Fruit fly (Drosophila melanogaster) whole organism, embryonic: ENCODE data around the gene CG4382.
A peak's percentile ranks its signal among the peaks of the same experiment; 100 is the strongest.

Experiments
- CG11456 ChIP-seq: fragments of 200-800 bp; sonication (Bioruptor generic); IDR thresholded peaks from 3 replicates; pipeline ENCODE4 v1.3.6; 2022; ENCODE audit warnings: missing biosample characterization, missing genetic modification characterization
- CG1233 ChIP-seq: fragments of 200-800 bp; sonication (Bioruptor generic); optimal IDR thresholded peaks from 4 replicates; lab custom pipeline; 2018; ENCODE audit warnings: missing biosample characterization, mild to moderate bottlenecking, missing genetic modification characterization
- CG14710 ChIP-seq: fragments of 200-800 bp; sonication (Bioruptor generic); optimal IDR thresholded peaks from 3 replicates; lab custom pipeline; 2019; ENCODE audit warnings: missing biosample characterization, mild to moderate bottlenecking, missing genetic modification characterization, moderate library complexity
- CG15073 ChIP-seq: fragments of 200-800 bp; sonication (Bioruptor generic); optimal IDR thresholded peaks from 2 replicates; lab custom pipeline; 2016; ENCODE audit warnings: missing biosample characterization, missing genetic modification characterization
- CG15269 ChIP-seq: fragments of 200-800 bp; sonication (Bioruptor generic); optimal IDR thresholded peaks from 2 replicates; lab custom pipeline; 2018; ENCODE audit warnings: missing biosample characterization, mild to moderate bottlenecking, missing genetic modification characterization, moderate library complexity
- CG1602 ChIP-seq: fragments of 200-800 bp; sonication (Bioruptor generic); optimal IDR thresholded peaks from 3 replicates; lab custom pipeline; 2016; ENCODE audit warnings: missing biosample characterization, missing genetic modification characterization
- CG18262 ChIP-seq: fragments of 200-800 bp; optimal IDR thresholded peaks from 3 replicates; lab custom pipeline; 2019; ENCODE audit warnings: missing biosample characterization, mild to moderate bottlenecking, missing genetic modification characterization, moderate library complexity
- CG2889 ChIP-seq: fragments of 200-800 bp; sonication (Bioruptor generic); IDR thresholded peaks from 3 replicates; pipeline ENCODE4 v1.3.6; 2022; ENCODE audit warnings: missing biosample characterization, missing genetic modification characterization
- CG31365 ChIP-seq: fragments of 200-800 bp; sonication (Bioruptor generic); optimal IDR thresholded peaks from 2 replicates; lab custom pipeline; 2018; ENCODE audit warnings: missing biosample characterization, mild to moderate bottlenecking, missing genetic modification characterization
- CG3847 ChIP-seq: fragments of 200-800 bp; sonication (Bioruptor generic); IDR thresholded peaks from 2 replicates; pipeline ENCODE4 v1.3.6; 2022; ENCODE audit warnings: missing biosample characterization, missing genetic modification characterization
- CG6813 ChIP-seq: fragments of 200-800 bp; sonication (Bioruptor generic); optimal IDR thresholded peaks from 2 replicates; lab custom pipeline; 2017; ENCODE audit warnings: missing biosample characterization, missing genetic modification characterization, mild to moderate bottlenecking, moderate library complexity, missing genetic modification reagents
- CG7271 ChIP-seq: fragments of 200-800 bp; sonication (Bioruptor generic); optimal IDR thresholded peaks from 2 replicates; lab custom pipeline; 2018; ENCODE audit warnings: missing biosample characterization, mild to moderate bottlenecking, missing genetic modification characterization, moderate library complexity
- CG7839 ChIP-seq: fragments of 200-800 bp; sonication (Bioruptor generic); optimal IDR thresholded peaks from 3 replicates; lab custom pipeline; 2018; ENCODE audit warnings: missing biosample characterization, mild to moderate bottlenecking, missing genetic modification characterization, moderate library complexity
- CG8281 ChIP-seq: fragments of 200-800 bp; sonication (Bioruptor generic); optimal IDR thresholded peaks from 2 replicates; lab custom pipeline; 2018; ENCODE audit warnings: missing biosample characterization, mild to moderate bottlenecking, missing genetic modification characterization, moderate library complexity
- CG9876 ChIP-seq: fragments of 200-800 bp; sonication (Bioruptor generic); optimal IDR thresholded peaks from 2 replicates; lab custom pipeline; 2016; ENCODE audit warnings: missing biosample characterization, missing genetic modification characterization
- CoRest ChIP-seq: fragments of 200-800 bp; sonication (Bioruptor generic); optimal IDR thresholded peaks from 3 replicates; lab custom pipeline; 2018; ENCODE audit warnings: missing biosample characterization, mild to moderate bottlenecking, missing genetic modification characterization, moderate library complexity
- D19A ChIP-seq: fragments of 200-800 bp; optimal IDR thresholded peaks from 3 replicates; lab custom pipeline; 2019; ENCODE audit warnings: missing biosample characterization, mild to moderate bottlenecking, missing genetic modification characterization, moderate library complexity
- Dbx ChIP-seq: fragments of 200-800 bp; sonication (Bioruptor generic); IDR thresholded peaks from 3 replicates; pipeline ENCODE4 v1.3.6; 2022; ENCODE audit warnings: missing biosample characterization, missing genetic modification characterization
- E2f2 ChIP-seq: fragments of 200-800 bp; sonication (Bioruptor generic); IDR thresholded peaks from 2 replicates; pipeline ENCODE4 v1.3.6; 2022; ENCODE audit warnings: missing biosample characterization, missing genetic modification characterization
- H2.0 ChIP-seq: fragments of 200-800 bp; sonication (Bioruptor generic); IDR thresholded peaks from 2 replicates; pipeline ENCODE4 v1.3.6; 2022; ENCODE audit warnings: missing biosample characterization, missing genetic modification characterization
- HLH54F ChIP-seq: fragments of 200-800 bp; sonication (Bioruptor generic); optimal IDR thresholded peaks from 3 replicates; lab custom pipeline; 2016; ENCODE audit warnings: missing biosample characterization, missing genetic modification characterization
- HLHmδ ChIP-seq: fragments of 200-800 bp; sonication (Bioruptor generic); optimal IDR thresholded peaks from 2 replicates; lab custom pipeline; 2018; ENCODE audit warnings: missing biosample characterization, mild to moderate bottlenecking, missing genetic modification characterization, moderate library complexity
- MTF-1 ChIP-seq: fragments of 200-800 bp; sonication (Bioruptor generic); optimal IDR thresholded peaks from 2 replicates; lab custom pipeline; 2018; ENCODE audit warnings: missing biosample characterization, mild to moderate bottlenecking, missing genetic modification characterization, borderline replicate concordance
- Mad ChIP-seq: fragments of 200-800 bp; sonication (Bioruptor generic); optimal IDR thresholded peaks from 2 replicates; lab custom pipeline; 2016; ENCODE audit warnings: missing biosample characterization, missing genetic modification characterization
- Max ChIP-seq: fragments of 200-800 bp; sonication (Bioruptor generic); optimal IDR thresholded peaks from 2 replicates; lab custom pipeline; 2016; ENCODE audit warnings: missing biosample characterization, mild to moderate bottlenecking, missing genetic modification characterization
- Meics ChIP-seq: fragments of 200-800 bp; sonication (Bioruptor generic); optimal IDR thresholded peaks from 2 replicates; lab custom pipeline; 2017; ENCODE audit warnings: missing biosample characterization, mild to moderate bottlenecking, missing genetic modification characterization
- Myb ChIP-seq: fragments of 200-800 bp; sonication (Bioruptor generic); optimal IDR thresholded peaks from 2 replicates; lab custom pipeline; 2016; ENCODE audit warnings: missing biosample characterization, missing genetic modification characterization
- Oaz ChIP-seq: fragments of 200-800 bp; sonication (Bioruptor generic); IDR thresholded peaks from 2 replicates; pipeline ENCODE4 v1.3.6; 2022; ENCODE audit warnings: missing biosample characterization, missing genetic modification characterization
- PHDP ChIP-seq: fragments of 200-800 bp; sonication (Bioruptor generic); optimal IDR thresholded peaks from 3 replicates; lab custom pipeline; 2018; ENCODE audit warnings: missing biosample characterization, mild to moderate bottlenecking, missing genetic modification characterization, moderate library complexity
- Pdp1 ChIP-seq, 2 experiments: fragments of 200-800 bp; sonication (Bioruptor generic); optimal IDR thresholded peaks; 3 replicates each; lab custom pipeline; 2016; ENCODE audit warnings: missing biosample characterization in 2 of 2, missing genetic modification characterization in 2 of 2, mild to moderate bottlenecking in 1 of 2, moderate library complexity in 1 of 2
- Spps ChIP-seq: fragments of 200-800 bp; sonication (Bioruptor generic); optimal IDR thresholded peaks from 2 replicates; lab custom pipeline; 2018; ENCODE audit warnings: missing biosample characterization, mild to moderate bottlenecking, missing genetic modification characterization
- Usf ChIP-seq: fragments of 200-800 bp; sonication (Bioruptor generic); optimal IDR thresholded peaks from 2 replicates; lab custom pipeline; 2017; ENCODE audit warnings: missing genotype, missing biosample characterization, missing genetic modification characterization
- Xbp1 ChIP-seq: fragments of 200-800 bp; sonication (Bioruptor generic); optimal IDR thresholded peaks from 3 replicates; lab custom pipeline; 2016; ENCODE audit warnings: missing biosample characterization, mild to moderate bottlenecking, missing genetic modification characterization
- Xrp1 ChIP-seq: fragments of 200-800 bp; sonication (Bioruptor generic); IDR thresholded peaks from 2 replicates; pipeline ENCODE4 v1.3.6; 2022; ENCODE audit warnings: missing biosample characterization, missing genetic modification characterization
- ac ChIP-seq: fragments of 200-800 bp; sonication (Bioruptor generic); optimal IDR thresholded peaks from 3 replicates; lab custom pipeline; 2017; ENCODE audit warnings: missing biosample characterization, mild to moderate bottlenecking, missing genetic modification characterization
- bigmax ChIP-seq: fragments of 200-800 bp; sonication (Bioruptor generic); optimal IDR thresholded peaks from 2 replicates; lab custom pipeline; 2018; ENCODE audit warnings: missing biosample characterization, mild to moderate bottlenecking, missing genetic modification characterization
- ci ChIP-seq: fragments of 200-800 bp; sonication (Bioruptor generic); IDR thresholded peaks from 3 replicates; pipeline ENCODE4 v1.3.6; 2022; ENCODE audit warnings: missing biosample characterization, missing genetic modification characterization
- crol ChIP-seq: fragments of 200-800 bp; sonication (Bioruptor generic); IDR thresholded peaks from 2 replicates; pipeline ENCODE4 v1.3.6; 2022; ENCODE audit warnings: missing biosample characterization, missing genetic modification characterization
- crp ChIP-seq, 2 experiments: fragments of 200-800 bp; sonication (Bioruptor generic); optimal IDR thresholded peaks; 2 replicates in 1 of 2; 3 replicates in 1 of 2; lab custom pipeline; 2017; ENCODE audit warnings: missing biosample characterization in 2 of 2, missing genetic modification characterization in 2 of 2, mild to moderate bottlenecking in 1 of 2, moderate library complexity in 1 of 2
- dmrt11E ChIP-seq: fragments of 200-800 bp; sonication (Bioruptor generic); optimal IDR thresholded peaks from 3 replicates; lab custom pipeline; 2018; ENCODE audit warnings: missing biosample characterization, mild to moderate bottlenecking, missing genetic modification characterization, moderate library complexity
- fd64A ChIP-seq: fragments of 200-800 bp; sonication (Bioruptor generic); optimal IDR thresholded peaks from 3 replicates; lab custom pipeline; 2018; ENCODE audit warnings: missing biosample characterization, mild to moderate bottlenecking, missing genetic modification characterization
- gcm ChIP-seq: fragments of 200-800 bp; sonication (Bioruptor generic); optimal IDR thresholded peaks from 2 replicates; lab custom pipeline; 2019; ENCODE audit warnings: missing biosample characterization, mild to moderate bottlenecking, missing genetic modification characterization, moderate library complexity
- grau ChIP-seq: fragments of 200-800 bp; optimal IDR thresholded peaks from 3 replicates; lab custom pipeline; 2019; ENCODE audit warnings: missing biosample characterization, mild to moderate bottlenecking, missing genetic modification characterization, moderate library complexity
- kni ChIP-seq: fragments of 200-800 bp; sonication (Bioruptor generic); optimal IDR thresholded peaks from 3 replicates; lab custom pipeline; 2017; ENCODE audit warnings: mild to moderate bottlenecking, missing biosample characterization, missing genetic modification reagents, missing genetic modification characterization
- lab ChIP-seq: fragments of 200-800 bp; sonication (Bioruptor generic); optimal IDR thresholded peaks from 3 replicates; lab custom pipeline; 2017; ENCODE audit warnings: missing biosample characterization, missing genetic modification characterization, mild to moderate bottlenecking, moderate library complexity, missing genetic modification reagents
- phol ChIP-seq: fragments of 200-800 bp; sonication (Bioruptor generic); optimal IDR thresholded peaks from 3 replicates; lab custom pipeline; 2018; ENCODE audit warnings: missing biosample characterization, mild to moderate bottlenecking, missing genetic modification characterization, moderate library complexity
- sens ChIP-seq: fragments of 200-800 bp; sonication (Bioruptor generic); peaks from one replicate; lab custom pipeline; 2016; ENCODE audit warnings: missing biosample characterization, missing genetic modification characterization
- sug ChIP-seq: fragments of 200-800 bp; optimal IDR thresholded peaks from 2 replicates; lab custom pipeline; 2019; ENCODE audit warnings: missing biosample characterization, mild to moderate bottlenecking, missing genetic modification characterization, moderate library complexity
- wek ChIP-seq: fragments of 200-800 bp; sonication (Bioruptor generic); optimal IDR thresholded peaks from 3 replicates; lab custom pipeline; 2018; ENCODE audit warnings: missing biosample characterization, mild to moderate bottlenecking, missing genetic modification characterization, moderate library complexity
- yki ChIP-seq: fragments of >200 bp; optimal IDR thresholded peaks from 3 replicates; lab custom pipeline; 2018

CG4382 gene

dm6 chr2L:9613922-9614321 lies 13.2 kb upstream of the CG4382 start (continued):
- peak; percentile 88 for TF ChIP-seq sens (GFP tag; lab: Kevin White, UChicago)
- TF ChIP-seq CG15073 (GFP tag; lab: Kevin White, UChicago): no peak
- TF ChIP-seq Dbx (GFP tag; lab: Robert Waterston, UW): peak; percentile 23; the same call in 1 of the 3 replicates
- no peak for TF ChIP-seq Oaz (GFP tag; lab: Robert Waterston, UW)
- peak; percentile 30 for TF ChIP-seq CoRest (tag; lab: Kevin White, UChicago)
- TF ChIP-seq CG11456: 0 out of 3 replicates have a peak, but pooled peaks have one; percentile 6
- TF ChIP-seq sug (tag; lab: Kevin White, UChicago): peak; percentile 14
- TF ChIP-seq H2.0: peak; percentile 11; the same call in 1 of the 2 replicates
- TF ChIP-seq Max (GFP tag; lab: Kevin White, UChicago): peak; percentile 18
- peak; percentile 44 for TF ChIP-seq crol
- TF ChIP-seq CG1233 (GFP tag; lab: Kevin White, UChicago): peak; percentile 41
- TF ChIP-seq Spps (tag; lab: Kevin White, UChicago): peak; percentile 41
- TF ChIP-seq wek (GFP tag; lab: Kevin White, UChicago): no peak
- peak; percentile 17; the same call in 1 of the 2 replicates for TF ChIP-seq E2f2 (GFP tag; lab: Robert Waterston, UW)
- TF ChIP-seq crp (GFP tag; optimal IDR thresholded peaks at IDR 0.05; lab: Kevin White, UChicago): no peak
- no peak for TF ChIP-seq CG31365 (tag; lab: Kevin White, UChicago)
- peak; percentile 17 for TF ChIP-seq gcm (GFP tag; lab: Kevin White, UChicago)
- TF ChIP-seq fd64A (GFP tag; lab: Kevin White, UChicago): peak; percentile 9
- TF ChIP-seq Mad (GFP tag; lab: Kevin White, UChicago): no peak
- peak; percentile 48 for TF ChIP-seq lab (GFP tag; lab: Kevin White, UChicago)
- no peak for TF ChIP-seq PHDP (tag; lab: Kevin White, UChicago)
- peak; percentile 23 for TF ChIP-seq phol (tag; lab: Kevin White, UChicago)
- TF ChIP-seq bigmax: peak; percentile 83
- TF ChIP-seq CG9876: no peak
- TF ChIP-seq yki: no peak
- TF ChIP-seq HLHmδ: no peak
- peak; percentile 55 for TF ChIP-seq CG6813 (GFP tag; lab: Kevin White, UChicago)
- peak; percentile 34; the same call in 1 of the 3 replicates for TF ChIP-seq ci (GFP tag; lab: Robert Waterston, UW)
- peak; percentile 33; the same call in 1 of the 2 replicates for TF ChIP-seq CG3847 (GFP tag; lab: Robert Waterston, UW)
- TF ChIP-seq CG8281: no peak
- TF ChIP-seq Usf (GFP tag; lab: Kevin White, UChicago): no peak
- peak; percentile 25 for TF ChIP-seq CG14710 (tag; lab: Kevin White, UChicago)
- no peak for TF ChIP-seq HLH54F (GFP tag; lab: Kevin White, UChicago)
- peak; percentile 8 for TF ChIP-seq MTF-1 (GFP tag; lab: Kevin White, UChicago)
- peak; percentile 19 for TF ChIP-seq CG7839 (tag; lab: Kevin White, UChicago)
- TF ChIP-seq dmrt11E: peak; percentile 38
- TF ChIP-seq CG2889 (GFP tag; lab: Robert Waterston, UW): no peak
- peak in 1 of 2 experiments; percentile 58 for TF ChIP-seq Pdp1 (GFP tag; optimal IDR thresholded peaks at IDR 0.05; lab: Kevin White, UChicago)
- peak; percentile 30 for TF ChIP-seq CG15269 (tag; lab: Kevin White, UChicago)
- no peak for TF ChIP-seq Xbp1 (GFP tag; lab: Kevin White, UChicago)
- TF ChIP-seq D19A (tag; lab: Kevin White, UChicago): peak; percentile 11
- TF ChIP-seq CG7271: no peak
- peak; percentile 21 for TF ChIP-seq kni
- TF ChIP-seq ac (GFP tag; lab: Kevin White, UChicago): no peak
- peak; percentile 24 for TF ChIP-seq grau
- no peak for TF ChIP-seq CG1602
- peak; percentile 47 for TF ChIP-seq Xrp1
- TF ChIP-seq CG18262 (tag; lab: Kevin White, UChicago): peak; percentile 27
- peak; percentile 8 for TF ChIP-seq Meics (GFP tag; lab: Kevin White, UChicago)
- TF ChIP-seq Myb (GFP tag; lab: Kevin White, UChicago): peak; percentile 18
